Worm (Caenorhabditis elegans) whole organism, late embryonic: ENCODE data around the gene C16C8.18.

Source experiments
- C38D4.7 ChIP-seq: fragments of 200-800 bp; sonication (Bioruptor generic); optimal IDR thresholded peaks from 2 replicates; lab custom pipeline; 2018; ENCODE audit warnings: mild to moderate bottlenecking, missing genetic modification characterization, moderate library complexity, missing compliant biosample characterization
- K09A11.1 ChIP-seq: sonication (generic microtip); optimal IDR thresholded peaks from 2 replicates; lab custom pipeline; 2017; ENCODE audit warnings: antibody characterized with exemption, mild to moderate bottlenecking, missing genetic modification characterization, missing compliant biosample characterization; ENCODE audit not compliant: insufficient read depth
- Y22D7AL.16 ChIP-seq: sonication (generic microtip); optimal IDR thresholded peaks from 2 replicates; lab custom pipeline; 2016; ENCODE audit warnings: missing genetic modification characterization, missing compliant biosample characterization
- ahr-1 ChIP-seq: sonication (generic microtip); optimal IDR thresholded peaks from 2 replicates; lab custom pipeline; 2016; ENCODE audit warnings: missing genetic modification characterization, missing compliant biosample characterization
- ama-1 ChIP-seq: fragments of 150-350 bp; optimal IDR thresholded peaks from 2 replicates; lab custom pipeline; 2014
- ceh-18 ChIP-seq: sonication (generic microtip); optimal IDR thresholded peaks from 2 replicates; lab custom pipeline; 2016; ENCODE audit warnings: missing genetic modification characterization, missing compliant biosample characterization
- ceh-19 ChIP-seq: fragments of 200-800 bp; sonication (Bioruptor generic); optimal IDR thresholded peaks from 2 replicates; lab custom pipeline; 2018; ENCODE audit warnings: mild to moderate bottlenecking, missing genetic modification characterization, missing compliant biosample characterization
- ceh-2 ChIP-seq: sonication (generic microtip); optimal IDR thresholded peaks from 2 replicates; lab custom pipeline; 2016; ENCODE audit warnings: missing genotype, missing genetic modification characterization, missing compliant biosample characterization
- ceh-24 ChIP-seq: sonication (generic microtip); optimal IDR thresholded peaks from 2 replicates; lab custom pipeline; 2016; ENCODE audit warnings: mild to moderate bottlenecking, missing genetic modification characterization, missing compliant biosample characterization
- ceh-31 ChIP-seq: sonication (generic microtip); optimal IDR thresholded peaks from 2 replicates; lab custom pipeline; 2016; ENCODE audit warnings: missing genetic modification characterization, missing compliant biosample characterization
- ceh-34 ChIP-seq: sonication (generic microtip); optimal IDR thresholded peaks from 2 replicates; lab custom pipeline; 2016; ENCODE audit warnings: mild to moderate bottlenecking, missing genetic modification characterization, missing compliant biosample characterization
- ceh-45 ChIP-seq: fragments of 200-800 bp; sonication (Bioruptor generic); IDR thresholded peaks from 2 replicates; pipeline ENCODE4 v1.3.6; 2022; ENCODE audit warnings: missing genetic modification reagents, missing genetic modification characterization, missing compliant biosample characterization
- ceh-48 ChIP-seq: sonication (generic microtip); optimal IDR thresholded peaks from 2 replicates; lab custom pipeline; 2016; ENCODE audit warnings: missing genetic modification characterization, inconsistent platforms, missing compliant biosample characterization
- dmd-4 ChIP-seq: sonication (generic microtip); optimal IDR thresholded peaks from 2 replicates; lab custom pipeline; 2016; ENCODE audit warnings: borderline replicate concordance, missing genetic modification characterization, missing compliant biosample characterization
- dve-1 ChIP-seq: sonication (generic microtip); optimal IDR thresholded peaks from 2 replicates; lab custom pipeline; 2017; ENCODE audit warnings: antibody characterized with exemption, mild to moderate bottlenecking, missing genetic modification characterization, missing compliant biosample characterization
- elt-4 ChIP-seq: sonication (generic microtip); optimal IDR thresholded peaks from 2 replicates; lab custom pipeline; 2016; ENCODE audit warnings: missing genetic modification characterization, missing compliant biosample characterization
- eyg-1 ChIP-seq: sonication (generic microtip); optimal IDR thresholded peaks from 2 replicates; lab custom pipeline; 2016; ENCODE audit warnings: missing genotype, missing genetic modification characterization, missing compliant biosample characterization
- fax-1 ChIP-seq: sonication (generic microtip); optimal IDR thresholded peaks from 2 replicates; lab custom pipeline; 2016; ENCODE audit warnings: missing genotype, missing genetic modification characterization, missing compliant biosample characterization
- hlh-13 ChIP-seq: fragments of 200-800 bp; sonication (Bioruptor generic); optimal IDR thresholded peaks from 2 replicates; lab custom pipeline; 2018; ENCODE audit warnings: mild to moderate bottlenecking, missing genetic modification characterization, missing compliant biosample characterization
- hlh-15 ChIP-seq: sonication (generic microtip); optimal IDR thresholded peaks from 2 replicates; lab custom pipeline; 2016; ENCODE audit warnings: missing genetic modification characterization, missing compliant biosample characterization
- hlh-6 ChIP-seq: sonication (generic microtip); optimal IDR thresholded peaks from 2 replicates; lab custom pipeline; 2016; ENCODE audit warnings: missing genotype, missing genetic modification characterization, missing compliant biosample characterization
- hlh-8 ChIP-seq: sonication (generic microtip); optimal IDR thresholded peaks from 2 replicates; lab custom pipeline; 2016; ENCODE audit warnings: missing genotype, missing genetic modification characterization, missing compliant biosample characterization
- lim-6 ChIP-seq: sonication (generic microtip); optimal IDR thresholded peaks from 2 replicates; lab custom pipeline; 2016; ENCODE audit warnings: missing genetic modification characterization, missing compliant biosample characterization
- lin-11 ChIP-seq: fragments of 200-800 bp; sonication (Bioruptor generic); optimal IDR thresholded peaks from 2 replicates; lab custom pipeline; 2018; ENCODE audit warnings: mild to moderate bottlenecking, missing genetic modification characterization, missing compliant biosample characterization
- mec-3 ChIP-seq: sonication (generic microtip); optimal IDR thresholded peaks from 2 replicates; lab custom pipeline; 2016; ENCODE audit warnings: borderline replicate concordance, missing genetic modification characterization, missing compliant biosample characterization
- nfya-1 ChIP-seq: sonication (generic microtip); optimal IDR thresholded peaks from 2 replicates; lab custom pipeline; 2017; ENCODE audit warnings: missing genetic modification characterization, mild to moderate bottlenecking, missing compliant biosample characterization, antibody characterized with exemption, moderate library complexity
- npax-4 ChIP-seq: sonication (generic microtip); optimal IDR thresholded peaks from 2 replicates; lab custom pipeline; 2016; ENCODE audit warnings: missing genetic modification characterization, missing compliant biosample characterization
- pax-1 ChIP-seq: fragments of 150-350 bp; optimal IDR thresholded peaks from 2 replicates; lab custom pipeline; 2014; ENCODE audit warnings: missing biosample characterization, missing genetic modification characterization
- pha-4 ChIP-seq: fragments of 150-350 bp; optimal IDR thresholded peaks from 2 replicates; lab custom pipeline; 2018; ENCODE audit warnings: missing biosample characterization, missing genetic modification reagents, missing genetic modification characterization
- pros-1 ChIP-seq: fragments of 150-350 bp; optimal IDR thresholded peaks from 2 replicates; lab custom pipeline; 2014; ENCODE audit warnings: missing biosample characterization, missing genetic modification reagents, missing genetic modification characterization
- ref-2 ChIP-seq: sonication (generic microtip); optimal IDR thresholded peaks from 2 replicates; lab custom pipeline; 2016; ENCODE audit warnings: missing genetic modification characterization, missing compliant biosample characterization
- sdc-2 ChIP-seq: sonication (generic microtip); optimal IDR thresholded peaks from 2 replicates; lab custom pipeline; 2016; ENCODE audit warnings: missing genotype, missing genetic modification characterization, missing compliant biosample characterization
- sox-2 ChIP-seq: fragments of 200-800 bp; sonication (Bioruptor generic); IDR thresholded peaks from 2 replicates; pipeline ENCODE4 v1.3.6; 2022; ENCODE audit warnings: missing genetic modification reagents, missing genetic modification characterization, missing compliant biosample characterization
- syd-9 ChIP-seq: sonication (generic microtip); optimal IDR thresholded peaks from 2 replicates; lab custom pipeline; 2016; ENCODE audit warnings: mild to moderate bottlenecking, missing genetic modification characterization, moderate library complexity, missing compliant biosample characterization
- tbx-7 ChIP-seq: sonication (generic microtip); optimal IDR thresholded peaks from 2 replicates; lab custom pipeline; 2016; ENCODE audit warnings: missing genotype, missing genetic modification characterization, missing compliant biosample characterization
- unc-86 ChIP-seq: sonication (generic microtip); optimal IDR thresholded peaks from 2 replicates; lab custom pipeline; 2016; ENCODE audit warnings: missing genetic modification characterization, missing compliant biosample characterization

C16C8.18 gene

DNA sequence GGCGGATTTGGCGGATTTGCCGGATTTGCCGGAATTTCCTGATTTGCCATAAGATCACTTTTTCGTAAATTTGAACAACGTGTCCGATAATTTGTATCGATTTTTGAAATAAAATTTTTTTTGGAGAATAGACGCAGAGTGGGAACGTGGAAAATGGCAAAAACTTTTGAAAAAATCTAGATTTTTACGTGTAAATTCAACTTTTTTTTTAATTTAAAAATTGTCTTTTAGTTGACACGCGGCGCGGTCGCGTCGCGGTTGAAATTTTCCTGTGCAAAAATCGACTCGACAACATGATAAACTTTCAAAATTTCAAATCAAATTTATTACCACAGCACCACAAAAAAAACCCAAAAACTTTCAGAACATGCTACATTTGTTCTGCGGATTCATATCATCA lies 34.0 kb upstream of the C16C8.18 start, which contains the start of gene nep-20:
Gene nep-20, minus strand, starts transcription at position 101 of the 400 bp plus-strand sequence.
- no peak for TF ChIP-seq hlh-15 (tag; lab: Kevin White, UChicago)
- TF ChIP-seq elt-4 (tag; lab: Kevin White, UChicago): no peak
- no peak for TF ChIP-seq C38D4.7
- no peak for TF ChIP-seq ceh-48 (tag; lab: Kevin White, UChicago)
- TF ChIP-seq ama-1 (lab: Kevin White, UChicago): no peak
- no peak for TF ChIP-seq npax-4 (tag; lab: Kevin White, UChicago)
- TF ChIP-seq nfya-1 (tag; lab: Kevin White, UChicago): no peak
- TF ChIP-seq unc-86: no peak
- no peak for TF ChIP-seq ceh-34 (tag; lab: Kevin White, UChicago)
- TF ChIP-seq ceh-24 (tag; lab: Kevin White, UChicago): no peak
- no peak for TF ChIP-seq ceh-31 (tag; lab: Kevin White, UChicago)
- TF ChIP-seq dmd-4: no peak
- TF ChIP-seq ceh-2: no peak
- no peak for TF ChIP-seq ahr-1 (tag; lab: Kevin White, UChicago)
- TF ChIP-seq Y22D7AL.16 (tag; lab: Kevin White, UChicago): no peak
- TF ChIP-seq ref-2: no peak

DNA sequence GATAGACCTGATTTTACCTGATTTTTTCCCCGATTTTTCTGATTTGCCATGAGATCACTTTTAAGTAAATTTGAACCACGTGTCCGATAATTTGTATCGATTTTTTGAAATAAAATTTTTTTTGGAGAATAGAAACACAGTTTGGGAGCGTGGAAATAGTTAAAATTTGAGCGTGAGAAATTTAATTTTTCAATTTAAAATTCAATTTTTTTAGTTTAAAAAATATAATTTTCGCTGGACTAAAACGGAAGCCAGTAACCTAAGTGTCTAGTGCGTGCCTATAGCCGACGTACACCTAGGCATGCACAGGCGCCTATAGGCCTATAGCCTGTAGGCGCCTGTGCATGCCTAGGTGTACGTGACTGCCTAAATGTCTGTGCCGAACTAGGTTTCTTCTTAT lies 30.3 kb upstream of the C16C8.18 start, which contains the start of gene nep-9:
Gene nep-9, minus strand, starts transcription at position 101 of the 400 bp plus-strand sequence.
- TF ChIP-seq pros-1 (tag; lab: Kevin White, UChicago) (no peak), hlh-13 (no peak), dmd-4 (no peak), pax-1 (tag; lab: Kevin White, UChicago) (no peak), ceh-48 (tag; lab: Kevin White, UChicago) (no peak), unc-86 (no peak), ceh-18 (tag; lab: Kevin White, UChicago) (no peak)
- TF ChIP-seq, all 69 proteins: peak for 0

DNA sequence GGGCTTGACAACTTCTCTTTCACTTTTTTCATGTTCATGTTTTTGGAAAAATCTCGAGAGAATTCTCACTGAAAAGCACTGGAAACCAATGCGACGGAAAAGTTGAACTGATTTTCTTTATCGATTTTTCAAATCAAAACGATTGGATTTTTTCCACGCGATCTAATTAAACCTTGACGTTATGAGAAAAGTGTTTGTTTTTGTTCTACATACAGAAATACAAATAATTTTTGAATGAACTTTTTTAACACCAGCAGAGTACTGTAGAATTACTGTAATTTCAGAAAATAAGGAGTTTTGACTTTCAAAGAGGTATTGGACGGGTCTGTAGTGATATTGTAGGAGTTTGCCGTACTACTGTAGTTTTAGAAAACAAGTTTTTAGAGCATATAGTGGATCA lies 26.6 kb upstream of the C16C8.18 start, which contains the start of gene nep-10:
Gene nep-10, minus strand, starts transcription at position 101 of the 400 bp plus-strand sequence.
- TF ChIP-seq ceh-24 (tag; lab: Kevin White, UChicago): no peak

DNA sequence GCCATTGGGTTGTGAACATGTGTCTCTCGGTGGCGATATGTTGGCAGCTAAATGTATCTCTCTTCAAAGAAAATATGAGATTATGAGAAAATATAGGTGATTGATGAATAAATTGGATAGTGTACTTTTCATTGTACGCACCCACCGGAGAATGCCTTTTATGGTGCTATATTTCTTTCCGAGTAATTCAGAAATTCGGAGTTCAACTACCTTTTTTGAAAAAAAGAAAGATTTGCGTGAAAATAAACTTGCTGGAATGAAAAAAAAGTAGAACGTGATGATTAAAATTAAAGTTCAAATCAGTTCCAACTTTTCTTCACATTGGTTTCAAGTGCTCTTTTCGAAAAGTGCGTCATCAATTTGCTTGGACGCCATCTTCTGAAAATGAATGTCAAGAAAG lies 26.0 kb upstream of the C16C8.18 start, which contains the start of gene nep-8:
Gene nep-8, plus strand, starts transcription at position 301 of the 400 bp plus-strand sequence.
- TF ChIP-seq dve-1 (tag; lab: Kevin White, UChicago): no peak
- no peak for TF ChIP-seq hlh-8 (tag; lab: Kevin White, UChicago)
- TF ChIP-seq fax-1 (tag; lab: Kevin White, UChicago): no peak
- TF ChIP-seq syd-9 (tag; lab: Kevin White, UChicago): no peak
- TF ChIP-seq tbx-7 (tag; lab: Kevin White, UChicago): no peak
- TF ChIP-seq eyg-1: no peak
- no peak for TF ChIP-seq lin-11
- no peak for TF ChIP-seq K09A11.1
- no peak for TF ChIP-seq ref-2
- no peak for TF ChIP-seq hlh-6
- no peak for TF ChIP-seq sox-2 (GFP tag; lab: Robert Waterston, UW)
- no peak for TF ChIP-seq mec-3 (tag; lab: Kevin White, UChicago)
- no peak for TF ChIP-seq dmd-4
- no peak for TF ChIP-seq sdc-2 (tag; lab: Kevin White, UChicago)
- no peak for TF ChIP-seq ceh-45 (GFP tag; lab: Robert Waterston, UW)
- TF ChIP-seq ceh-19 (GFP tag; lab: Kevin White, UChicago): no peak
- TF ChIP-seq pha-4: no peak
- TF ChIP-seq lim-6: no peak
